Fruit fly (Drosophila melanogaster) whole organism, embryonic: ENCODE results near the gene CG6726.

Experiments used
- Abd-B ChIP-seq: fragments of 200-800 bp; sonication (Bioruptor generic); optimal IDR thresholded peaks from 2 replicates; lab custom pipeline; 2018; ENCODE audit warnings: missing biosample characterization, mild to moderate bottlenecking, missing genetic modification characterization, moderate library complexity
- CG10654 ChIP-seq: fragments of 200-800 bp; sonication (Bioruptor generic); optimal IDR thresholded peaks from 2 replicates; lab custom pipeline; 2016; ENCODE audit warnings: missing biosample characterization, missing genetic modification characterization
- CG11456 ChIP-seq: fragments of 200-800 bp; sonication (Bioruptor generic); IDR thresholded peaks from 3 replicates; pipeline ENCODE4 v1.3.6; 2022; ENCODE audit warnings: missing biosample characterization, missing genetic modification characterization
- CG12744 ChIP-seq: fragments of 200-800 bp; sonication (Bioruptor generic); optimal IDR thresholded peaks from 2 replicates; lab custom pipeline; 2016; ENCODE audit warnings: missing biosample characterization, missing genetic modification characterization
- CG14710 ChIP-seq: fragments of 200-800 bp; sonication (Bioruptor generic); optimal IDR thresholded peaks from 3 replicates; lab custom pipeline; 2019; ENCODE audit warnings: missing biosample characterization, mild to moderate bottlenecking, missing genetic modification characterization, moderate library complexity
- CG14860 ChIP-seq: fragments of 200-800 bp; sonication (Bioruptor generic); IDR thresholded peaks from 3 replicates; pipeline ENCODE4 v1.3.6; 2022; ENCODE audit warnings: missing biosample characterization, missing genetic modification characterization; ENCODE audit not compliant: partially characterized antibody
- CG15269 ChIP-seq: fragments of 200-800 bp; sonication (Bioruptor generic); optimal IDR thresholded peaks from 2 replicates; lab custom pipeline; 2018; ENCODE audit warnings: missing biosample characterization, mild to moderate bottlenecking, missing genetic modification characterization, moderate library complexity
- CG17912 ChIP-seq: fragments of 200-800 bp; sonication (Bioruptor generic); optimal IDR thresholded peaks from 2 replicates; lab custom pipeline; 2018; ENCODE audit warnings: missing biosample characterization, mild to moderate bottlenecking, missing genetic modification characterization
- CG2199 ChIP-seq: fragments of 200-800 bp; sonication (Bioruptor generic); IDR thresholded peaks from 3 replicates; pipeline ENCODE4 v1.3.6; 2022; ENCODE audit warnings: missing biosample characterization, missing genetic modification characterization
- CG2889 ChIP-seq: fragments of 200-800 bp; sonication (Bioruptor generic); IDR thresholded peaks from 3 replicates; pipeline ENCODE4 v1.3.6; 2022; ENCODE audit warnings: missing biosample characterization, missing genetic modification characterization
- CG31365 ChIP-seq: fragments of 200-800 bp; sonication (Bioruptor generic); optimal IDR thresholded peaks from 2 replicates; lab custom pipeline; 2018; ENCODE audit warnings: missing biosample characterization, mild to moderate bottlenecking, missing genetic modification characterization
- CG32772 ChIP-seq: fragments of 200-800 bp; sonication (Bioruptor generic); IDR thresholded peaks from 2 replicates; pipeline ENCODE4 v1.3.6; 2022; ENCODE audit warnings: missing biosample characterization, missing genetic modification characterization
- CG3995 ChIP-seq: fragments of 200-800 bp; sonication (Bioruptor generic); optimal IDR thresholded peaks from 3 replicates; lab custom pipeline; 2016; ENCODE audit warnings: missing biosample characterization, missing genetic modification characterization
- CG4360 ChIP-seq: fragments of 200-800 bp; sonication (Bioruptor generic); IDR thresholded peaks from 2 replicates; pipeline ENCODE4 v1.3.6; 2022; ENCODE audit warnings: missing biosample characterization, missing genetic modification characterization
- CG6654 ChIP-seq: fragments of 200-800 bp; sonication (Bioruptor generic); optimal IDR thresholded peaks from 2 replicates; lab custom pipeline; 2017; ENCODE audit warnings: missing biosample characterization, mild to moderate bottlenecking, missing genetic modification characterization
- CG6791 ChIP-seq: fragments of 200-800 bp; sonication (Bioruptor generic); IDR thresholded peaks from 3 replicates; pipeline ENCODE4 v1.3.6; 2022; ENCODE audit warnings: missing biosample characterization, missing genetic modification characterization; ENCODE audit not compliant: partially characterized antibody
- CG8359 ChIP-seq: fragments of 200-800 bp; sonication (Bioruptor generic); optimal IDR thresholded peaks from 2 replicates; lab custom pipeline; 2017; ENCODE audit warnings: missing biosample characterization, mild to moderate bottlenecking, missing genetic modification characterization, borderline replicate concordance
- CG8388 ChIP-seq: fragments of 200-800 bp; sonication (Bioruptor generic); optimal IDR thresholded peaks from 2 replicates; lab custom pipeline; 2019; ENCODE audit warnings: missing biosample characterization, mild to moderate bottlenecking, missing genetic modification characterization, moderate library complexity
- CG8924 ChIP-seq: fragments of 200-800 bp; optimal IDR thresholded peaks from 3 replicates; lab custom pipeline; 2019; ENCODE audit warnings: missing biosample characterization, mild to moderate bottlenecking, missing genetic modification characterization, moderate library complexity
- D ChIP-seq, 2 experiments: fragments of 200-800 bp in 1 of 2; fragments of >200 bp in 1 of 2; sonication (Bioruptor generic) in 1 of 2; optimal IDR thresholded peaks; 2 replicates in 1 of 2; 3 replicates in 1 of 2; lab custom pipeline; 2017; ENCODE audit warnings: mild to moderate bottlenecking in 1 of 2, missing biosample characterization in 1 of 2, missing genetic modification characterization in 1 of 2, missing genetic modification reagents in 1 of 2
- Dfd ChIP-seq, 2 experiments: fragments of >200 bp; optimal IDR thresholded peaks; 2 replicates each; lab custom pipeline; 2017; ENCODE audit warnings: missing biosample characterization in 2 of 2, missing genetic modification characterization in 2 of 2
- Dref ChIP-seq: fragments of 200-800 bp; sonication (Bioruptor generic); IDR thresholded peaks from 2 replicates; pipeline ENCODE4 v1.3.6; 2022; ENCODE audit warnings: missing biosample characterization, missing genetic modification characterization
- Ets97D ChIP-seq: fragments of 200-800 bp; sonication (Bioruptor generic); optimal IDR thresholded peaks from 3 replicates; lab custom pipeline; 2016; ENCODE audit warnings: missing biosample characterization, missing genetic modification characterization
- Fer1 ChIP-seq: fragments of 200-800 bp; sonication (Bioruptor generic); optimal IDR thresholded peaks from 2 replicates; lab custom pipeline; 2017; ENCODE audit warnings: missing biosample characterization, mild to moderate bottlenecking, missing genetic modification characterization
- Fer3 ChIP-seq: fragments of 200-800 bp; sonication (Bioruptor generic); optimal IDR thresholded peaks from 2 replicates; lab custom pipeline; 2018; ENCODE audit warnings: missing biosample characterization, mild to moderate bottlenecking, missing genetic modification characterization, moderate library complexity
- HmgD ChIP-seq: fragments of 200-800 bp; sonication (Bioruptor generic); optimal IDR thresholded peaks from 3 replicates; lab custom pipeline; 2016; ENCODE audit warnings: missing biosample characterization, missing genetic modification characterization
- Max ChIP-seq: fragments of 200-800 bp; sonication (Bioruptor generic); optimal IDR thresholded peaks from 2 replicates; lab custom pipeline; 2016; ENCODE audit warnings: missing biosample characterization, mild to moderate bottlenecking, missing genetic modification characterization
- NC2α ChIP-seq: fragments of 200-800 bp; sonication (Bioruptor generic); optimal IDR thresholded peaks from 2 replicates; lab custom pipeline; 2016; ENCODE audit warnings: missing biosample characterization, missing genetic modification characterization
- Opbp ChIP-seq: fragments of 200-800 bp; sonication (Bioruptor generic); IDR thresholded peaks from 3 replicates; pipeline ENCODE4 v1.3.6; 2022; ENCODE audit warnings: missing biosample characterization, missing genetic modification characterization; ENCODE audit not compliant: partially characterized antibody
- PHDP ChIP-seq: fragments of 200-800 bp; sonication (Bioruptor generic); optimal IDR thresholded peaks from 3 replicates; lab custom pipeline; 2018; ENCODE audit warnings: missing biosample characterization, mild to moderate bottlenecking, missing genetic modification characterization, moderate library complexity
- Taf1 ChIP-seq: fragments of 200-800 bp; sonication (Bioruptor generic); IDR thresholded peaks from 2 replicates; pipeline ENCODE4 v1.3.6; 2022; ENCODE audit warnings: missing biosample characterization, missing genetic modification characterization
- Xbp1 ChIP-seq: fragments of 200-800 bp; sonication (Bioruptor generic); optimal IDR thresholded peaks from 3 replicates; lab custom pipeline; 2016; ENCODE audit warnings: missing biosample characterization, mild to moderate bottlenecking, missing genetic modification characterization
- ara ChIP-seq: fragments of 200-800 bp; sonication (Bioruptor generic); IDR thresholded peaks from 2 replicates; pipeline ENCODE4 v1.3.6; 2022; ENCODE audit warnings: missing biosample characterization, missing genetic modification characterization
- ash1 ChIP-seq: fragments of 200-800 bp; sonication (Bioruptor generic); optimal IDR thresholded peaks from 2 replicates; lab custom pipeline; 2018; ENCODE audit warnings: missing biosample characterization, mild to moderate bottlenecking, missing genetic modification characterization
- bcd ChIP-seq: fragments of 200-800 bp; sonication (Bioruptor generic); optimal IDR thresholded peaks from 2 replicates; lab custom pipeline; 2017; ENCODE audit warnings: missing biosample characterization, mild to moderate bottlenecking, missing genetic modification characterization
- bigmax ChIP-seq: fragments of 200-800 bp; sonication (Bioruptor generic); optimal IDR thresholded peaks from 2 replicates; lab custom pipeline; 2018; ENCODE audit warnings: missing biosample characterization, mild to moderate bottlenecking, missing genetic modification characterization
- da ChIP-seq: fragments of 200-800 bp; sonication (Bioruptor generic); optimal IDR thresholded peaks from 2 replicates; lab custom pipeline; 2016; ENCODE audit warnings: missing biosample characterization, missing genetic modification characterization
- fd64A ChIP-seq: fragments of 200-800 bp; sonication (Bioruptor generic); optimal IDR thresholded peaks from 3 replicates; lab custom pipeline; 2018; ENCODE audit warnings: missing biosample characterization, mild to moderate bottlenecking, missing genetic modification characterization
- gce ChIP-seq: fragments of 200-800 bp; sonication (Bioruptor generic); IDR thresholded peaks from 3 replicates; pipeline ENCODE4 v1.3.6; 2022; ENCODE audit warnings: missing biosample characterization, missing genetic modification characterization
- gcm ChIP-seq: fragments of 200-800 bp; sonication (Bioruptor generic); optimal IDR thresholded peaks from 2 replicates; lab custom pipeline; 2019; ENCODE audit warnings: missing biosample characterization, mild to moderate bottlenecking, missing genetic modification characterization, moderate library complexity
- maf-S ChIP-seq: fragments of 200-800 bp; sonication (Bioruptor generic); optimal IDR thresholded peaks from 2 replicates; lab custom pipeline; 2016; ENCODE audit warnings: missing biosample characterization, missing genetic modification characterization
- mld ChIP-seq: fragments of 200-800 bp; sonication (Bioruptor generic); IDR thresholded peaks from 3 replicates; pipeline ENCODE4 v1.3.6; 2022; ENCODE audit warnings: missing biosample characterization, missing genetic modification characterization; ENCODE audit not compliant: partially characterized antibody
- psq ChIP-seq: fragments of 200-800 bp; sonication (Bioruptor generic); optimal IDR thresholded peaks from 2 replicates; lab custom pipeline; 2017; ENCODE audit warnings: missing biosample characterization, missing genetic modification characterization
- repo ChIP-seq: fragments of 200-800 bp; sonication (Bioruptor generic); optimal IDR thresholded peaks from 2 replicates; lab custom pipeline; 2016; ENCODE audit warnings: missing biosample characterization, missing genetic modification characterization
- sc ChIP-seq, 3 experiments: fragments of >200 bp in 2 of 3; fragments of 200-800 bp in 1 of 3; sonication (Bioruptor generic) in 1 of 3; optimal IDR thresholded peaks; 2 replicates in 2 of 3; 3 replicates in 1 of 3; lab custom pipeline; 2017; ENCODE audit warnings: mild to moderate bottlenecking in 1 of 3, missing biosample characterization in 1 of 3, missing genetic modification characterization in 1 of 3, missing genetic modification reagents in 1 of 3
- sd ChIP-seq: fragments of 200-800 bp; sonication (Bioruptor generic); optimal IDR thresholded peaks from 3 replicates; lab custom pipeline; 2018; ENCODE audit warnings: missing biosample characterization, mild to moderate bottlenecking, missing genetic modification characterization, moderate library complexity
- unc-4 ChIP-seq: fragments of 200-800 bp; sonication (Bioruptor generic); IDR thresholded peaks from 2 replicates; pipeline ENCODE4 v1.3.6; 2022; ENCODE audit warnings: missing biosample characterization, missing genetic modification characterization; ENCODE audit not compliant: partially characterized antibody

CG6726 gene

DNA sequence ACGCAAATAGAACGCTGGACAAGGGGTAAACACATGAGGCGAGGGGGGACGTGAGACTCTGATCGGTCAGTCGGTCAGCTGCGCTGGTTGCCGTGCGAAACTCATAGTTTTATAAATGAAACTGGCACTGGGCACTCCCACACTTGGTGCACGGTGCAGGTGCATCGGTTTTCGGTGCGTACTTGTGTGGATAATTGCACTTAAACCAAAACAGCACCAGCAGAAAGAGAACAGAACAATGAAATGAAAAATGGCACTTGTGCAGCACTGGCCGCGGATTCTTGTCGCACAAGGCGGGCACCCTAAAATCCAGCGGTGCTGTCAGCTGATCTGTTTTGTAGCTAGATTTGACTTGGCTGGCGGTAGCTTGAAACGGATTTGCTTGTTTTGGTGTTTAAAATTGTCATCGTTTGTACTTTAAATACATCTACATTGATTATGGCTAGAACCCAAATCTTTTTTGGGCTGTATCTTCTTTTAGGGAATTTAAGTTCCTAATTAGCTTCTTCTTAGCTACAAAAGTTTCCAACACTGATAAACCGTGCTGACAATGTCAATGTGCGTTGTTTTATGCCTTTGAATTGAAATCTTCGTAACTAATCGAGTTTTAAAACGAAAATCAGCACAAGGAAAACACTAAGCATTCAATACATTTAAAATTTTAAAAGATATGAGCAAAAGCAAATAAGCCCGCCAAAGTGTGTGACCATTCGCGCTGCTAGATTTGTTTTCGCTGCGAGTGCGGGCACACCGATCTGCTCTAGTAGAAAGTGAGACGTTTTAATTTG, 26.4 kb downstream of the CG6726 start, which contains the start of the genes Rassf and CenB1A (continued):
- TF ChIP-seq unc-4 (GFP tag; lab: Robert Waterston, UW) (peak; percentile 46), Max (GFP tag; lab: Kevin White, UChicago) (peak; percentile 34), gcm (GFP tag; lab: Kevin White, UChicago) (peak; percentile 25), Dfd (GFP tag; optimal IDR thresholded peaks at IDR 0.05; lab: Kevin White, UChicago) (no peak), Opbp (no peak), mld (GFP tag; lab: Robert Waterston, UW) (no peak), CG15269 (tag; lab: Kevin White, UChicago) (peak; percentile 11), Taf1 (GFP tag; lab: Robert Waterston, UW) (0 out of 2 replicates have a peak, but pooled peaks have one; percentile 11), Fer3 (tag; lab: Kevin White, UChicago) (peak; percentile 4), CG4360 (no peak), NC2α (GFP tag; lab: Kevin White, UChicago) (peak; percentile 28), CG8388 (GFP tag; lab: Kevin White, UChicago) (peak; percentile 9), CG11456 (GFP tag; lab: Robert Waterston, UW) (no peak), Fer1 (peak; percentile 18), CG2199 (GFP tag; lab: Robert Waterston, UW) (no peak), CG8924 (tag; lab: Kevin White, UChicago) (no peak), psq (GFP tag; lab: Kevin White, UChicago) (peak; percentile 25), HmgD (GFP tag; lab: Kevin White, UChicago) (peak; percentile 25), CG3995 (GFP tag; lab: Kevin White, UChicago) (no peak), CG31365 (tag; lab: Kevin White, UChicago) (no peak), CG2889 (GFP tag; lab: Robert Waterston, UW) (peak; percentile 9; the same call in 1 of the 3 replicates), sc (optimal IDR thresholded peaks at IDR 0.05; lab: Kevin White, UChicago) (no peak), sc (GFP tag; optimal IDR thresholded peaks at IDR 0.05; lab: Kevin White, UChicago) (no peak), PHDP (tag; lab: Kevin White, UChicago) (peak; percentile 10), CG8359 (GFP tag; lab: Kevin White, UChicago) (no peak), Dref (GFP tag; lab: Robert Waterston, UW) (0 out of 2 replicates have a peak, but pooled peaks have one; percentile 31), maf-S (GFP tag; lab: Kevin White, UChicago) (peak; percentile 65), ash1 (GFP tag; lab: Kevin White, UChicago) (no peak), Abd-B (GFP tag; lab: Kevin White, UChicago) (peak; percentile 18), ara (GFP tag; lab: Robert Waterston, UW) (peak; percentile 11; the same call in 1 of the 2 replicates), CG32772 (no peak), CG12744 (GFP tag; lab: Kevin White, UChicago) (peak; percentile 51), sd (no peak), CG17912 (GFP tag; lab: Kevin White, UChicago) (no peak), da (GFP tag; lab: Kevin White, UChicago) (peak; percentile 19), CG14710 (tag; lab: Kevin White, UChicago) (peak; percentile 60), gce (GFP tag; lab: Robert Waterston, UW) (no peak), CG14860 (GFP tag; lab: Robert Waterston, UW) (no peak), repo (GFP tag; lab: Kevin White, UChicago) (peak; percentile 15), Xbp1 (peak; percentile 59), Ets97D (GFP tag; lab: Kevin White, UChicago) (peak; percentile 60), D (optimal IDR thresholded peaks at IDR 0.05; lab: Kevin White, UChicago) (no peak), D (GFP tag; optimal IDR thresholded peaks at IDR 0.05; lab: Kevin White, UChicago) (peak; percentile 24), bigmax (GFP tag; lab: Kevin White, UChicago) (no peak), bcd (peak; percentile 24), CG10654 (GFP tag; lab: Kevin White, UChicago) (peak; percentile 16), fd64A (GFP tag; lab: Kevin White, UChicago) (no peak), CG6791 (GFP tag; lab: Robert Waterston, UW) (no peak), CG6654 (no peak)
